Worm (Caenorhabditis elegans) whole organism, L2 larva: ENCODE data around the gene inx-5.

Source experiments
- C34F6.9 ChIP-seq: fragments of 150-350 bp; optimal IDR thresholded peaks from 2 replicates; lab custom pipeline; 2014; ENCODE audit warnings: missing biosample characterization, missing genetic modification characterization
- R02D3.7 ChIP-seq: fragments of 150-350 bp; optimal IDR thresholded peaks from 2 replicates; lab custom pipeline; 2014; ENCODE audit warnings: missing biosample characterization, missing genetic modification characterization
- ZK546.5 ChIP-seq: sonication (generic microtip); optimal IDR thresholded peaks from 2 replicates; lab custom pipeline; 2017; ENCODE audit warnings: missing biosample characterization, missing genetic modification characterization
- alr-1 ChIP-seq: fragments of 150-350 bp; optimal IDR thresholded peaks from 2 replicates; lab custom pipeline; 2014; ENCODE audit warnings: missing biosample characterization, missing genetic modification characterization
- ceh-82 ChIP-seq: fragments of 150-350 bp; optimal IDR thresholded peaks from 2 replicates; lab custom pipeline; 2014; ENCODE audit warnings: missing biosample characterization, missing genetic modification characterization
- egl-27 ChIP-seq: sonication (generic microtip); optimal IDR thresholded peaks from 3 replicates; lab custom pipeline; 2017; ENCODE audit warnings: missing biosample characterization, missing genetic modification reagents, missing genetic modification characterization
- lin-13 ChIP-seq: fragments of 150-350 bp; optimal IDR thresholded peaks from 2 replicates; lab custom pipeline; 2014; ENCODE audit warnings: missing biosample characterization, missing genetic modification reagents, missing genetic modification characterization
- nhr-11 ChIP-seq: fragments of 150-350 bp; optimal IDR thresholded peaks from 2 replicates; lab custom pipeline; 2014; ENCODE audit warnings: missing biosample characterization, missing genetic modification characterization
- nhr-12 ChIP-seq: fragments of 150-350 bp; optimal IDR thresholded peaks from 2 replicates; lab custom pipeline; 2014; ENCODE audit warnings: missing biosample characterization, missing genetic modification characterization
- nhr-237 ChIP-seq: fragments of 150-350 bp; optimal IDR thresholded peaks from 2 replicates; lab custom pipeline; 2014; ENCODE audit warnings: missing biosample characterization, missing genetic modification characterization
- snpc-4 ChIP-seq: fragments of 150-350 bp; optimal IDR thresholded peaks from 2 replicates; lab custom pipeline; 2014; ENCODE audit warnings: missing biosample characterization, missing genetic modification characterization

ce11 chrX:8273496-8273895, 28.7 kb downstream of the inx-5 start:
- TF ChIP-seq nhr-11 = no peak
- TF ChIP-seq egl-27 (tag; lab: Kevin White, UChicago) = no peak
- no peak for TF ChIP-seq lin-13 (GFP tag; lab: Kevin White, UChicago)
- no peak for TF ChIP-seq snpc-4 (tag; lab: Kevin White, UChicago)
- TF ChIP-seq ceh-82 (tag; lab: Kevin White, UChicago) = no peak
- no peak for TF ChIP-seq C34F6.9 (tag; lab: Kevin White, UChicago)
- TF ChIP-seq nhr-237 (tag; lab: Kevin White, UChicago) = no peak
- no peak for TF ChIP-seq alr-1 (tag; lab: Kevin White, UChicago)
- TF ChIP-seq nhr-12 (tag; lab: Kevin White, UChicago) = no peak
- no peak for TF ChIP-seq R02D3.7 (tag; lab: Kevin White, UChicago)
- no peak for TF ChIP-seq ZK546.5 (tag; lab: Kevin White, UChicago)
